Worm (Caenorhabditis elegans) whole organism, young adult: Measurements from ENCODE around the gene ZK856.16.

Experiments
- B0019.2 ChIP-seq: fragments of 200-800 bp; sonication (Bioruptor generic); conservative IDR thresholded peaks from 2 replicates; pipeline ENCODE4 v1.3.6; 2022; ENCODE audit warnings: missing genetic modification reagents, missing genetic modification characterization, missing compliant biosample characterization
- B0336.3 ChIP-seq: fragments of 200-800 bp; sonication (Bioruptor generic); IDR thresholded peaks from 2 replicates; pipeline ENCODE4 v1.3.6; 2022; ENCODE audit warnings: missing genetic modification characterization, missing compliant biosample characterization
- C06A6.2 ChIP-seq: fragments of 200-800 bp; sonication (Bioruptor generic); conservative IDR thresholded peaks from 2 replicates; pipeline ENCODE4 v1.3.6; 2022; ENCODE audit warnings: missing genetic modification characterization, missing compliant biosample characterization
- F22D6.2 ChIP-seq: sonication (generic microtip); optimal IDR thresholded peaks from 2 replicates; lab custom pipeline; 2016; ENCODE audit warnings: mild to moderate bottlenecking, missing genetic modification characterization, missing compliant biosample characterization
- F23B12.7 ChIP-seq: sonication (generic microtip); optimal IDR thresholded peaks from 2 replicates; lab custom pipeline; 2017; ENCODE audit warnings: missing genetic modification characterization, mild to moderate bottlenecking, missing compliant biosample characterization, antibody characterized with exemption, moderate library complexity; ENCODE audit not compliant: insufficient read depth
- F37B4.10 ChIP-seq: fragments of 200-800 bp; sonication (Bioruptor generic); IDR thresholded peaks from 2 replicates; pipeline ENCODE4 v1.3.6; 2022; ENCODE audit warnings: missing genetic modification characterization, missing compliant biosample characterization
- F57C9.4 ChIP-seq: sonication (generic microtip); optimal IDR thresholded peaks from 2 replicates; lab custom pipeline; 2017; ENCODE audit warnings: mild to moderate bottlenecking, missing genetic modification characterization, missing compliant biosample characterization
- K12H6.12 ChIP-seq: fragments of 200-800 bp; sonication (Bioruptor generic); optimal IDR thresholded peaks from 2 replicates; lab custom pipeline; 2018; ENCODE audit warnings: mild to moderate bottlenecking, missing genetic modification characterization, missing compliant biosample characterization
- T07F8.4 ChIP-seq: sonication (generic microtip); optimal IDR thresholded peaks from 2 replicates; lab custom pipeline; 2016; ENCODE audit warnings: mild to moderate bottlenecking, missing genetic modification characterization, moderate library complexity, missing compliant biosample characterization
- ZK185.1 ChIP-seq: sonication (generic microtip); optimal IDR thresholded peaks from 2 replicates; lab custom pipeline; 2016; ENCODE audit warnings: mild to moderate bottlenecking, missing genetic modification characterization, missing compliant biosample characterization; ENCODE audit not compliant: poor library complexity, severe bottlenecking
- akir-1 ChIP-seq: fragments of 200-800 bp; sonication (Bioruptor generic); optimal IDR thresholded peaks from 2 replicates; lab custom pipeline; 2018; ENCODE audit warnings: mild to moderate bottlenecking, missing genetic modification characterization, moderate library complexity, missing compliant biosample characterization
- atf-7 ChIP-seq: sonication (generic microtip); optimal IDR thresholded peaks from 2 replicates; lab custom pipeline; 2017; ENCODE audit warnings: mild to moderate bottlenecking, missing genetic modification characterization, missing compliant biosample characterization
- bed-2 ChIP-seq: fragments of 200-800 bp; sonication (Bioruptor generic); IDR thresholded peaks from 2 replicates; pipeline ENCODE4 v1.3.6; 2022; ENCODE audit warnings: missing genetic modification reagents, missing genetic modification characterization, missing compliant biosample characterization
- ccch-3 ChIP-seq: fragments of 200-800 bp; sonication (Bioruptor generic); optimal IDR thresholded peaks from 2 replicates; lab custom pipeline; 2018; ENCODE audit warnings: mild to moderate bottlenecking, missing genetic modification characterization, missing compliant biosample characterization
- cebp-1 ChIP-seq, 2 experiments: fragments of 200-800 bp in 1 of 2; sonication (Bioruptor generic) in 1 of 2; sonication (generic microtip) in 1 of 2; IDR thresholded peaks in 1 of 2; optimal IDR thresholded peaks in 1 of 2; 2 replicates each; pipeline versions ENCODE4 v1.3.6 to Lab custom; 2017 to 2022; ENCODE audit warnings: missing compliant biosample characterization in 2 of 2, missing genetic modification characterization in 2 of 2, mild to moderate bottlenecking in 1 of 2, missing genetic modification reagents in 1 of 2, moderate library complexity in 1 of 2
- cebp-2 ChIP-seq: fragments of 200-800 bp; sonication (Bioruptor generic); IDR thresholded peaks from 2 replicates; pipeline ENCODE4 v1.3.6; 2022; ENCODE audit warnings: missing genetic modification characterization, missing compliant biosample characterization
- ceh-27 ChIP-seq: fragments of 200-800 bp; sonication (Bioruptor generic); optimal IDR thresholded peaks from 2 replicates; lab custom pipeline; 2018; ENCODE audit warnings: mild to moderate bottlenecking, missing genetic modification characterization, moderate library complexity, missing compliant biosample characterization
- ceh-58 ChIP-seq: fragments of 200-800 bp; sonication (Bioruptor generic); IDR thresholded peaks from 2 replicates; pipeline ENCODE4 v1.3.6; 2022; ENCODE audit warnings: missing genetic modification characterization, missing compliant biosample characterization
- chd-7 ChIP-seq: sonication (generic microtip); optimal IDR thresholded peaks from 2 replicates; lab custom pipeline; 2016; ENCODE audit warnings: mild to moderate bottlenecking, missing genetic modification characterization, moderate library complexity, missing compliant biosample characterization
- dox-1 ChIP-seq: fragments of 200-800 bp; sonication (Bioruptor generic); IDR thresholded peaks from 2 replicates; pipeline ENCODE4 v1.3.6; 2022; ENCODE audit warnings: missing genetic modification reagents, missing genetic modification characterization, missing compliant biosample characterization
- efl-1 ChIP-seq: fragments of 150-350 bp; optimal IDR thresholded peaks from 2 replicates; lab custom pipeline; 2014; ENCODE audit warnings: missing biosample characterization, missing genetic modification reagents, missing genetic modification characterization
- egrh-3 ChIP-seq: fragments of 200-800 bp; sonication (Bioruptor generic); IDR thresholded peaks from 2 replicates; pipeline ENCODE4 v1.3.6; 2022; ENCODE audit warnings: missing genetic modification reagents, missing genetic modification characterization, missing compliant biosample characterization
- ets-4 ChIP-seq: fragments of 200-800 bp; sonication (Bioruptor generic); optimal IDR thresholded peaks from 2 replicates; lab custom pipeline; 2018; ENCODE audit warnings: mild to moderate bottlenecking, missing genetic modification characterization, missing compliant biosample characterization
- hlh-26 ChIP-seq: fragments of 200-800 bp; sonication (Bioruptor generic); conservative IDR thresholded peaks from 2 replicates; pipeline ENCODE4 v1.3.6; 2022; ENCODE audit warnings: missing genetic modification reagents, missing genetic modification characterization, missing compliant biosample characterization
- hmg-20 ChIP-seq: fragments of 200-800 bp; sonication (Bioruptor generic); IDR thresholded peaks from 2 replicates; pipeline ENCODE4 v1.3.6; 2022; ENCODE audit warnings: missing genetic modification reagents, missing genetic modification characterization, missing compliant biosample characterization
- hrde-1 ChIP-seq: sonication (generic microtip); optimal IDR thresholded peaks from 2 replicates; lab custom pipeline; 2016; ENCODE audit warnings: missing genetic modification characterization, mild to moderate bottlenecking, missing compliant biosample characterization, moderate library complexity, missing genotype, missing genetic modification reagents, borderline replicate concordance
- lin-40 ChIP-seq: sonication (generic microtip); optimal IDR thresholded peaks from 2 replicates; lab custom pipeline; 2016; ENCODE audit warnings: missing genetic modification characterization, mild to moderate bottlenecking, missing compliant biosample characterization, missing genotype, missing genetic modification reagents
- lsy-27 ChIP-seq: sonication (generic microtip); optimal IDR thresholded peaks from 2 replicates; lab custom pipeline; 2017; ENCODE audit warnings: missing genetic modification characterization, mild to moderate bottlenecking, missing compliant biosample characterization, antibody characterized with exemption, missing genotype, borderline replicate concordance; ENCODE audit not compliant: insufficient read depth
- madf-10 ChIP-seq: sonication (generic microtip); optimal IDR thresholded peaks from 2 replicates; lab custom pipeline; 2016; ENCODE audit warnings: mild to moderate bottlenecking, missing genetic modification characterization, missing compliant biosample characterization
- madf-6 ChIP-seq: fragments of 200-800 bp; sonication (Bioruptor generic); IDR thresholded peaks from 2 replicates; pipeline ENCODE4 v1.3.6; 2022; ENCODE audit warnings: missing genetic modification reagents, missing genetic modification characterization, missing compliant biosample characterization
- mcd-1 ChIP-seq: fragments of 200-800 bp; sonication (Bioruptor generic); IDR thresholded peaks from 2 replicates; pipeline ENCODE4 v1.3.6; 2022; ENCODE audit warnings: missing genetic modification reagents, missing genetic modification characterization, missing compliant biosample characterization
- mxl-1 ChIP-seq: sonication (generic microtip); optimal IDR thresholded peaks from 2 replicates; lab custom pipeline; 2016; ENCODE audit warnings: missing genetic modification characterization, missing compliant biosample characterization
- nfyb-1 ChIP-seq: fragments of 200-800 bp; sonication (Bioruptor generic); IDR thresholded peaks from 2 replicates; pipeline ENCODE4 v1.3.6; 2022; ENCODE audit warnings: missing genetic modification reagents, missing genetic modification characterization, missing compliant biosample characterization
- nhr-27 ChIP-seq: fragments of 200-800 bp; sonication (Bioruptor generic); optimal IDR thresholded peaks from 2 replicates; lab custom pipeline; 2018; ENCODE audit warnings: mild to moderate bottlenecking, missing genetic modification characterization, moderate library complexity, missing compliant biosample characterization
- pbrm-1 ChIP-seq: fragments of 200-800 bp; sonication (Bioruptor generic); IDR thresholded peaks from 2 replicates; pipeline ENCODE4 v1.3.6; 2022; ENCODE audit warnings: missing genetic modification reagents, missing genetic modification characterization, missing compliant biosample characterization
- rcor-1 ChIP-seq: fragments of 200-800 bp; sonication (Bioruptor generic); IDR thresholded peaks from 2 replicates; pipeline ENCODE4 v1.3.6; 2022; ENCODE audit warnings: missing genetic modification reagents, missing genetic modification characterization, missing compliant biosample characterization
- repo-1 ChIP-seq: sonication (generic microtip); optimal IDR thresholded peaks from 2 replicates; lab custom pipeline; 2017; ENCODE audit warnings: mild to moderate bottlenecking, missing genetic modification characterization, missing compliant biosample characterization
- sea-2 ChIP-seq: fragments of 200-800 bp; sonication (Bioruptor generic); IDR thresholded peaks from 2 replicates; pipeline ENCODE4 v1.3.6; 2022; ENCODE audit warnings: missing genetic modification characterization, missing compliant biosample characterization
- snpc-1.1 ChIP-seq: sonication (generic microtip); optimal IDR thresholded peaks from 2 replicates; lab custom pipeline; 2017; ENCODE audit warnings: missing genetic modification characterization, mild to moderate bottlenecking, missing compliant biosample characterization, antibody characterized with exemption, moderate library complexity, missing genotype, missing genetic modification reagents; ENCODE audit not compliant: insufficient read depth
- snpc-4 ChIP-seq, 5 experiments: fragments of 150-350 bp in 1 of 5; sonication (generic microtip) in 4 of 5; optimal IDR thresholded peaks; 2 replicates each; lab custom pipeline; 2014 to 2018; ENCODE audit warnings: missing genetic modification characterization in 5 of 5, missing biosample characterization in 3 of 5, antibody characterized with exemption in 2 of 5, mild to moderate bottlenecking in 2 of 5, missing compliant biosample characterization in 2 of 5, missing genotype in 2 of 5, moderate library complexity in 2 of 5, missing genetic modification reagents in 1 of 5
- tbx-9 ChIP-seq: sonication (generic microtip); optimal IDR thresholded peaks from 2 replicates; lab custom pipeline; 2016; ENCODE audit warnings: borderline replicate concordance, missing genetic modification characterization, inconsistent platforms, missing compliant biosample characterization
- tlf-1 ChIP-seq: fragments of 200-800 bp; sonication (Bioruptor generic); optimal IDR thresholded peaks from 2 replicates; lab custom pipeline; 2018; ENCODE audit warnings: mild to moderate bottlenecking, missing genetic modification characterization, missing compliant biosample characterization
- unc-130 ChIP-seq: sonication (generic microtip); optimal IDR thresholded peaks from 2 replicates; lab custom pipeline; 2016; ENCODE audit warnings: missing genetic modification reagents, missing genetic modification characterization, missing compliant biosample characterization
- xnd-1 ChIP-seq: sonication (generic microtip); optimal IDR thresholded peaks from 2 replicates; lab custom pipeline; 2016; ENCODE audit warnings: missing genotype, missing genetic modification reagents, missing genetic modification characterization, missing compliant biosample characterization

The ZK856.16 gene

ce11 chrV:10178166-10178565 is 27.2 kb downstream of the ZK856.16 start (continued):
- TF ChIP-seq F22D6.2 (tag; lab: Kevin White, UChicago) (no peak), xnd-1 (tag; lab: Kevin White, UChicago) (no peak), egrh-3 (no peak), K12H6.12 (peak; percentile 43), mcd-1 (GFP tag; lab: Robert Waterston, UW) (peak; percentile 91), T07F8.4 (tag; lab: Kevin White, UChicago) (no peak)

DNA sequence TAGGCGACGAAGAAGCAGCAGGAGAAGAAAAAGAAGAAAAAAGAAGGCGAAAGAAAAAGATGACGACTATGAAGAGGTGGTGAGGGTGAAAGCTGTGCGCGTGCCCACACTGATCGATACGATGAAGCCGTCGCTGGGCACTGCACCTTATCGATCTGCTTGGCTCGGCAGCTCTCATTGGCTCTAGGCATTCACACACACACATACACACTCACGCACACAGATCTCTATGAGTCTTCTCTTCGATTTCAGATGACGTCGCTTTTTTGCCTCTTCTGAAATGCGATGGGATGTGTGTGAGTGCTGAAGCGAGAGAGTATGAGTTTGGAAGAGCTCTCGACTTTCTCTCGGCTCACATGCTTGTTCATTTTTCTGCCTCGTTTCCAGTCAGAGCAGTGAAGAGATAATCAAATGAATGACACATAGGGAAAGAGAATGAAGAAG is 30.7 kb downstream of the ZK856.16 start:
- TF ChIP-seq pbrm-1 = peak; percentile 45; the same call in 1 of the 2 replicates
- 0 out of 2 replicates have a peak, but pooled peaks have one; percentile 30 for TF ChIP-seq C06A6.2 (GFP tag; lab: Robert Waterston, UW)
- no peak for TF ChIP-seq ceh-58 (GFP tag; lab: Robert Waterston, UW)
- no peak for TF ChIP-seq bed-2 (GFP tag; lab: Robert Waterston, UW)
- TF ChIP-seq mxl-1 (tag; lab: Kevin White, UChicago) = no peak
- TF ChIP-seq chd-7 (tag; lab: Kevin White, UChicago) = peak; percentile 57
- no peak for TF ChIP-seq hrde-1 (tag; lab: Kevin White, UChicago)
- TF ChIP-seq tbx-9 (tag; lab: Kevin White, UChicago) = no peak
- no peak for TF ChIP-seq hlh-26 (GFP tag; lab: Robert Waterston, UW)
- no peak for TF ChIP-seq F57C9.4
- peak; percentile 58 for TF ChIP-seq ceh-27 (GFP tag; lab: Kevin White, UChicago)
- TF ChIP-seq lsy-27 (tag; lab: Kevin White, UChicago) = no peak
- no peak for TF ChIP-seq F37B4.10
- TF ChIP-seq efl-1 (GFP tag; lab: Kevin White, UChicago) = no peak
- TF ChIP-seq ccch-3 (GFP tag; lab: Kevin White, UChicago) = no peak
- TF ChIP-seq rcor-1 (GFP tag; lab: Robert Waterston, UW) = peak; percentile 63; the same call in 1 of the 2 replicates
- no peak for TF ChIP-seq xnd-1 (tag; lab: Kevin White, UChicago)
- TF ChIP-seq atf-7 (tag; lab: Kevin White, UChicago) = peak; percentile 85
- TF ChIP-seq snpc-4 (GFP tag; optimal IDR thresholded peaks at IDR 0.05; lab: Kevin White, UChicago) = no peak
- TF ChIP-seq snpc-4 (tag; optimal IDR thresholded peaks at IDR 0.05; lab: Kevin White, UChicago) = peak in 1 of 4 experiments; percentile 5
- peak; percentile 61 for TF ChIP-seq mcd-1 (GFP tag; lab: Robert Waterston, UW)
- TF ChIP-seq snpc-1.1 = no peak
- no peak for TF ChIP-seq cebp-1 (GFP tag; IDR thresholded peaks at IDR 0.05; lab: Robert Waterston, UW)
- TF ChIP-seq cebp-1 (tag; optimal IDR thresholded peaks at IDR 0.05; lab: Kevin White, UChicago) = peak; percentile 71
- no peak for TF ChIP-seq tlf-1 (GFP tag; lab: Kevin White, UChicago)
- TF ChIP-seq lin-40 (tag; lab: Kevin White, UChicago) = peak; percentile 63
- TF ChIP-seq ets-4 = no peak
- TF ChIP-seq sea-2 (GFP tag; lab: Robert Waterston, UW) = no peak
- no peak for TF ChIP-seq nhr-27 (tag; lab: Kevin White, UChicago)
- TF ChIP-seq ZK185.1 (tag; lab: Kevin White, UChicago) = peak; percentile 29
- TF ChIP-seq unc-130 (GFP tag; lab: Kevin White, UChicago) = no peak
- TF ChIP-seq dox-1 (GFP tag; lab: Robert Waterston, UW) = 0 out of 2 replicates have a peak, but pooled peaks have one; percentile 51
- no peak for TF ChIP-seq madf-6 (GFP tag; lab: Robert Waterston, UW)
- no peak for TF ChIP-seq akir-1 (GFP tag; lab: Kevin White, UChicago)
- no peak for TF ChIP-seq F23B12.7 (tag; lab: Kevin White, UChicago)
- no peak for TF ChIP-seq B0019.2 (GFP tag; lab: Robert Waterston, UW)
- no peak for TF ChIP-seq madf-10 (tag; lab: Kevin White, UChicago)
- TF ChIP-seq nfyb-1 (GFP tag; lab: Robert Waterston, UW) = peak; percentile 85
- TF ChIP-seq hmg-20 (GFP tag; lab: Robert Waterston, UW) = no peak
- TF ChIP-seq B0336.3 (GFP tag; lab: Robert Waterston, UW) = 0 out of 2 replicates have a peak, but pooled peaks have one; percentile 17
- TF ChIP-seq repo-1 = no peak
- TF ChIP-seq cebp-2 (GFP tag; lab: Robert Waterston, UW) = no peak
